Fruit fly (Drosophila melanogaster): ENCODE measurements around the gene wgn.

wgn gene

DNA sequence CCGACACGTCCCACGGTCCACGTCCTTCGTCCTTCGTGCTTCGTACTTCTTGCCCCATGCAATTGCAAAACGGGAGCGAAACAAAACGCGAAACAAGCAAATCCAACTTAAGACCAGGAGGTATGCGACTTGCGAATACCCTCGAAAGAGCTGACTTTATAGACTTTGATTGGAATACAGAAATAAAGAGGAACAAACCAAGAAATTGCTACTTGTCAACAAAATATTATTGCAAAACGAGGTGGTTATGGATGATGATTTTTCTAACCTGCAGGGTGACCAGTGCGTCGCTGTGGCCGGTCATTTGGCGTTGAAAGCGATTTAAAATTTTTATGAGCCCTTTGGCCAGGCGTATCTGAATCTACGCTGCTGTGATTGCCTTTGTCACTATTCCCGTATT lies 21.3 kb downstream of the wgn start (continued):
- TF ChIP-seq CG9437 (GFP tag; optimal IDR thresholded peaks at IDR 0.05) (no peak), fd64A (GFP tag; optimal IDR thresholded peaks at IDR 0.05) (no peak), CG9215 (GFP tag; IDR thresholded peaks at IDR 0.05) (peak; percentile 5; the same call in 1 of the 2 replicates), CG33213 (GFP tag; optimal IDR thresholded peaks at IDR 0.05) (no peak), CG12391 (tag; optimal IDR thresholded peaks at IDR 0.05) (peak; percentile 1), CG9609 (GFP tag; optimal IDR thresholded peaks at IDR 0.05) (no peak), insv (GFP tag; optimal IDR thresholded peaks at IDR 0.05) (no peak), dmrt99B (tag; optimal IDR thresholded peaks at IDR 0.05) (peak; percentile 43), CG10209 (GFP tag; optimal IDR thresholded peaks at IDR 0.05) (no peak), pb (GFP tag; optimal IDR thresholded peaks at IDR 0.05) (no peak), CG7357 (GFP tag; IDR thresholded peaks at IDR 0.05) (0 out of 3 replicates have a peak, but pooled peaks have one; percentile 19), Hsf (GFP tag; optimal IDR thresholded peaks at IDR 0.05) (peak; percentile 1), CG11504 (tag; optimal IDR thresholded peaks at IDR 0.05) (peak; percentile 49), Bgb (GFP tag; IDR thresholded peaks at IDR 0.05; ENCODE audit: partially characterized antibody) (no peak), CTCF (GFP tag; optimal IDR thresholded peaks at IDR 0.05) (no peak), Dek (tag; optimal IDR thresholded peaks at IDR 0.05) (no peak), CG34376 (GFP tag; optimal IDR thresholded peaks at IDR 0.05) (no peak), ro (GFP tag; IDR thresholded peaks at IDR 0.05) (no peak), CG11560 (tag; IDR thresholded peaks at IDR 0.05) (no peak), danr (GFP tag; IDR thresholded peaks at IDR 0.05) (no peak), Gsc (GFP tag; IDR thresholded peaks at IDR 0.05) (no peak), CG3838 (GFP tag; optimal IDR thresholded peaks at IDR 0.05) (no peak), CG18619 (GFP tag; optimal IDR thresholded peaks at IDR 0.05) (no peak), CG18599 (GFP tag; optimal IDR thresholded peaks at IDR 0.05) (peak; percentile 55), CG17361 (GFP tag; IDR thresholded peaks at IDR 0.05) (no peak), z (GFP tag; IDR thresholded peaks at IDR 0.05) (no peak), ind (GFP tag; optimal IDR thresholded peaks at IDR 0.05) (peak; percentile 33), sens (GFP tag) (peak; percentile 44), pan (optimal IDR thresholded peaks at IDR 0.05) (no peak), pan (GFP tag; optimal IDR thresholded peaks at IDR 0.05 in 1 of 2, IDR thresholded peaks at IDR 0.05 in 1 of 2) (peak in 1 of 2 experiments; percentile 12), CG2116 (GFP tag; optimal IDR thresholded peaks at IDR 0.05) (no peak), phol (tag; optimal IDR thresholded peaks at IDR 0.05) (peak; percentile 38), Hmr (GFP tag; optimal IDR thresholded peaks at IDR 0.05) (peak; percentile 5), mld (GFP tag; IDR thresholded peaks at IDR 0.05; ENCODE audit: partially characterized antibody) (no peak), mam (GFP tag; optimal IDR thresholded peaks at IDR 0.05) (no peak), CG3163 (GFP tag; optimal IDR thresholded peaks at IDR 0.05) (no peak), org-1 (GFP tag; optimal IDR thresholded peaks at IDR 0.05) (peak; percentile 2), CG31388 (GFP tag; optimal IDR thresholded peaks at IDR 0.05) (no peak), grau (tag; optimal IDR thresholded peaks at IDR 0.05) (no peak), BtbVII (GFP tag; optimal IDR thresholded peaks at IDR 0.05) (no peak), Xbp1 (GFP tag; optimal IDR thresholded peaks at IDR 0.05) (peak; percentile 18), Doc3 (GFP tag; IDR thresholded peaks at IDR 0.05; ENCODE audit: partially characterized antibody) (no peak), Oaz (GFP tag; IDR thresholded peaks at IDR 0.05) (no peak), Sox100B (GFP tag; optimal IDR thresholded peaks at IDR 0.05) (no peak), ase (GFP tag; IDR thresholded peaks at IDR 0.05) (no peak), tio (GFP tag; optimal IDR thresholded peaks at IDR 0.05) (no peak), dan (GFP tag; IDR thresholded peaks at IDR 0.05) (no peak), CG12104 (GFP tag; optimal IDR thresholded peaks at IDR 0.05) (no peak), ftz-f1 (GFP tag; optimal IDR thresholded peaks at IDR 0.05) (no peak), Ptx1 (GFP tag; IDR thresholded peaks at IDR 0.05) (peak; percentile 40), Dref (GFP tag; IDR thresholded peaks at IDR 0.05) (no peak), repo (GFP tag; optimal IDR thresholded peaks at IDR 0.05) (no peak), h (optimal IDR thresholded peaks at IDR 0.05) (no peak), vvl (GFP tag; IDR thresholded peaks at IDR 0.05) (0 out of 2 replicates have a peak, but pooled peaks have one; percentile 23)
